Worm (Caenorhabditis elegans) whole organism, early embryonic: Measurements from ENCODE around the gene rgs-11.

Experiments
- B0310.2 ChIP-seq: sonication (generic microtip); optimal IDR thresholded peaks from 2 replicates; lab custom pipeline; 2016; ENCODE audit warnings: mild to moderate bottlenecking, missing genetic modification characterization, missing compliant biosample characterization
- F13C5.2 ChIP-seq: sonication (generic microtip); optimal IDR thresholded peaks from 2 replicates; lab custom pipeline; 2017; ENCODE audit warnings: mild to moderate bottlenecking, missing genetic modification characterization, inconsistent platforms, missing compliant biosample characterization
- aly-1 ChIP-seq: sonication (generic microtip); optimal IDR thresholded peaks from 2 replicates; lab custom pipeline; 2016; ENCODE audit warnings: missing genetic modification characterization, missing compliant biosample characterization
- ama-1 ChIP-seq: fragments of 150-350 bp; optimal IDR thresholded peaks from 2 replicates; lab custom pipeline; 2014
- ceh-36 ChIP-seq: sonication (generic microtip); optimal IDR thresholded peaks from 2 replicates; lab custom pipeline; 2016; ENCODE audit warnings: missing genetic modification characterization, inconsistent platforms, missing compliant biosample characterization
- ets-7 ChIP-seq: sonication (generic microtip); optimal IDR thresholded peaks from 2 replicates; lab custom pipeline; 2016; ENCODE audit warnings: missing genotype, missing genetic modification characterization, missing compliant biosample characterization
- scrt-1 ChIP-seq: fragments of 200-800 bp; sonication (Bioruptor generic); IDR thresholded peaks from 2 replicates; pipeline ENCODE4 v1.3.6; 2022; ENCODE audit warnings: missing genetic modification characterization, missing compliant biosample characterization
- sea-1 ChIP-seq: fragments of 200-800 bp; sonication (Bioruptor generic); conservative IDR thresholded peaks from 2 replicates; pipeline ENCODE4 v1.3.6; 2022; ENCODE audit warnings: missing genetic modification characterization, missing compliant biosample characterization
- tbx-11 ChIP-seq: fragments of 200-800 bp; sonication (Bioruptor generic); IDR thresholded peaks from 2 replicates; pipeline ENCODE4 v1.3.6; 2022; ENCODE audit warnings: missing genetic modification characterization, missing compliant biosample characterization
- tbx-37 ChIP-seq: fragments of 200-800 bp; sonication (Bioruptor generic); conservative IDR thresholded peaks from 2 replicates; pipeline ENCODE4 v1.3.6; 2022; ENCODE audit warnings: missing genetic modification reagents, missing genetic modification characterization, missing compliant biosample characterization
- tra-4 ChIP-seq: sonication (generic microtip); optimal IDR thresholded peaks from 2 replicates; lab custom pipeline; 2017; ENCODE audit warnings: missing genetic modification characterization, missing compliant biosample characterization

DNA sequence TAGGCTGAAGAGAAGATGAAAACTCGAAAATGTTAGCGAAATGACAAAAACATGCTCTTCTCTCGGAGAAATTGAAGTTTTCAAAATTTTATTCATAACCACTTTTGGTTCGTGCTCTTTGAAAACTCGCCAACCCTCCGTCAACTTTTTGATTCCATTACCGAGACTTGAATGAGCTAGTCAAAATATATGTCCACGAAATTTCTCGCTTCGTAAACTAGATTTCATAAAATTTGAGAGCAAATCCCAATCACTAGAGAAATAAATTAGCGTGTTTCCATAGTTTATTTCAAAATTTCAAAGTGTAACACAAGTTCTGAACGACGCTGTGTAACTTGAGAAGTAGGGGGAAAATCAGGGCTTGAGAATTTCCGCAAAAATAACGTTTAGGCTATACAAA lies 29.4 kb downstream of the rgs-11 start:
- TF ChIP-seq tbx-37 (GFP tag; lab: Robert Waterston, UW) (no peak), ceh-36 (no peak), ama-1 (no peak), ets-7 (tag; lab: Kevin White, UChicago) (no peak), B0310.2 (no peak), scrt-1 (GFP tag; lab: Robert Waterston, UW) (no peak), sea-1 (GFP tag; lab: Robert Waterston, UW) (no peak), tbx-11 (GFP tag; lab: Robert Waterston, UW) (no peak), F13C5.2 (tag; lab: Kevin White, UChicago) (no peak), tra-4 (tag; lab: Kevin White, UChicago) (no peak), aly-1 (tag; lab: Kevin White, UChicago) (no peak)
